Fruit fly (Drosophila melanogaster) Kc167 (cell line): Measurements from ENCODE around the gene CG13127.

Experiments used
- Myc ChIP-seq: fragments of >200 bp; optimal IDR thresholded peaks from 2 replicates; lab custom pipeline; 2017; ENCODE audit warnings: missing external identifiers
- Sin3A ChIP-seq: fragments of >200 bp; optimal IDR thresholded peaks from 2 replicates; lab custom pipeline; 2018; ENCODE audit warnings: missing external identifiers
- h ChIP-seq: fragments of >200 bp; optimal IDR thresholded peaks from 3 replicates; lab custom pipeline; 2018; ENCODE audit warnings: missing external identifiers
- insv ChIP-seq: fragments of >200 bp; optimal IDR thresholded peaks from 3 replicates; lab custom pipeline; 2018; ENCODE audit warnings: missing external identifiers
- psq ChIP-seq: fragments of >200 bp; optimal IDR thresholded peaks from 2 replicates; lab custom pipeline; 2017; ENCODE audit warnings: missing external identifiers
- ttk ChIP-seq: sonication (Bioruptor generic); optimal IDR thresholded peaks from 2 replicates; lab custom pipeline; 2017; ENCODE audit warnings: missing external identifiers

DNA sequence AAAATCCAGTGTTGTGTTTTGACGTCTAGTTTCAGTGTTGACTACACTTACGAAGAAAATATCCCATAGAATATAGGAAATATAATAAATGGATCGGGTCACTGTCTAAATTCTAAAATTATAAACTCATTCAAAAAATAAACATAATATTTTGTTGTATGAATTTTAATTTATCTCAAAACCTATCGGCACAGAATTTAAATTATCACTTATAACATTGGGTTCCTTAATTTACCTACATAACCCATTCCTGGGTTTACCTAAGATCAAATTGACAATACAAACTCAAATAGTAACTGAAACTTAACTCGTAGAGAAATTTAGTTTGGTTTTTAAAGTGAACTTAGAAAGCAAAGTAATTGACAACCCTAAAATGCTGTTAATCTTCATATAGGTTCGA is 29.9 kb upstream of the CG13127 start:
- no peak for TF ChIP-seq Myc (lab: Kevin White, UChicago)
- no peak for TF ChIP-seq Sin3A (lab: Kevin White, UChicago)
- TF ChIP-seq insv (lab: Kevin White, UChicago) = no peak
- TF ChIP-seq psq (lab: Kevin White, UChicago) = no peak
- no peak for TF ChIP-seq ttk
- no peak for TF ChIP-seq h (lab: Kevin White, UChicago)
